Worm (Caenorhabditis elegans) whole organism, L4/young adult: Measurements from ENCODE around the gene chtb-1.

Experiments
- dao-5 ChIP-seq: sonication (generic microtip); optimal IDR thresholded peaks from 2 replicates; lab custom pipeline; 2016; ENCODE audit warnings: missing genotype, missing genetic modification characterization, moderate library complexity, missing compliant biosample characterization
- him-1 ChIP-seq: sonication (generic microtip); optimal IDR thresholded peaks from 2 replicates; lab custom pipeline; 2016; ENCODE audit warnings: missing genotype, missing genetic modification reagents, missing genetic modification characterization, missing compliant biosample characterization

DNA sequence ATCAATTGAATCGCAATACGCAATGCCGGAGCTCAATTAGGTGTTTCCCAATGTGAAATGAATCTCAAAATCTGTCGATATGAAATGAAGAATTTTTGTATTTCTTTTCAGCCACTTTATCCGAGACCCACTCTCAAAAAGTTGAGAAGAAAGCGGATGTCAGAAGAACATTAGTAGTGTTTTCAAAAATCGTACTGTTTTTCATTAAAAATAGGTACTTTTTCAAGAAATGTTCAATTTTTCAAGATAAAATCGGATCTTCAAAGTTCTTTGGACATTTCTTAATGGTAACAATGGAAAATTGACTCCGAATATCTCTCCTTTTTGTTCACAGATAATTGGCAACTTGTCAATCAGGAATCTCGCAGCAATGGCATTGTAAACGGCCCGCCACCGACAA lies 6.0 kb upstream of the chtb-1 start, which contains the start of gene flp-25:
- TF ChIP-seq him-1 (tag; lab: Kevin White, UChicago) (no peak), dao-5 (tag; lab: Kevin White, UChicago) (no peak)
